Worm (Caenorhabditis elegans): ENCODE measurements around the gene F28H7.8.

The F28H7.8 gene

ce11 chrV:10729456-10729904 is 29.3 kb upstream of the F28H7.8 start (continued):
- TF ChIP-seq ctbp-1 (GFP tag; IDR thresholded peaks at IDR 0.05), result no peak
- TF ChIP-seq Y48G9A.11 (GFP tag; IDR thresholded peaks at IDR 0.05), result no peak
- no peak for TF ChIP-seq Y5F2A.4 (GFP tag; optimal IDR thresholded peaks at IDR 0.05)
- TF ChIP-seq set-16 (GFP tag; IDR thresholded peaks at IDR 0.05), result no peak
- TF ChIP-seq daf-19 (GFP tag; conservative IDR thresholded peaks at IDR 0.05), result no peak
- TF ChIP-seq zag-1 (tag; optimal IDR thresholded peaks at IDR 0.05), result no peak
- TF ChIP-seq nhr-41 (GFP tag; IDR thresholded peaks at IDR 0.05), result no peak
- TF ChIP-seq ceh-20 (GFP tag; IDR thresholded peaks at IDR 0.05), result peak; percentile 30; the same call in 1 of the 2 replicates
- no peak for TF ChIP-seq nhr-25 (tag; optimal IDR thresholded peaks at IDR 0.05; ENCODE audit: borderline replicate concordance, insufficient read depth)
- TF ChIP-seq ztf-11 (tag; optimal IDR thresholded peaks at IDR 0.05), result no peak
- TF ChIP-seq spr-1 (tag; optimal IDR thresholded peaks at IDR 0.05), result no peak
- TF ChIP-seq zfp-2 (tag; optimal IDR thresholded peaks at IDR 0.05), result no peak
- no peak for TF ChIP-seq lim-7 (GFP tag; IDR thresholded peaks at IDR 0.05)
- no peak for TF ChIP-seq aha-1 (tag)
- TF ChIP-seq mes-2 (tag; optimal IDR thresholded peaks at IDR 0.05; ENCODE audit: poor library complexity, severe bottlenecking), result peak; percentile 29
- TF ChIP-seq snpc-1.2 (GFP tag; IDR thresholded peaks at IDR 0.05), result no peak
- no peak for TF ChIP-seq nhr-237 (tag; optimal IDR thresholded peaks at IDR 0.05)
- peak; percentile 76 for TF ChIP-seq hlh-30 (tag; optimal IDR thresholded peaks at IDR 0.05; ENCODE audit: insufficient read depth)
- TF ChIP-seq F26F4.8 (GFP tag; conservative IDR thresholded peaks at IDR 0.05), result no peak
- no peak for TF ChIP-seq zfp-3 (GFP tag; conservative IDR thresholded peaks at IDR 0.05)
- TF ChIP-seq lin-15B (tag; optimal IDR thresholded peaks at IDR 0.05), result no peak
- no peak for TF ChIP-seq mxl-2 (GFP tag; conservative IDR thresholded peaks at IDR 0.05)
- TF ChIP-seq lsy-2 (tag; optimal IDR thresholded peaks at IDR 0.05), result peak in 1 of 2 experiments; percentile 47
- 0 out of 2 replicates have a peak, but pooled peaks have one; percentile 31 for TF ChIP-seq saeg-2 (GFP tag; IDR thresholded peaks at IDR 0.05)
- no peak for TF ChIP-seq T26A8.4 (GFP tag; IDR thresholded peaks at IDR 0.05)
- TF ChIP-seq fkh-10 (GFP tag; optimal IDR thresholded peaks at IDR 0.05), result no peak
- TF ChIP-seq F44E2.7 (GFP tag; IDR thresholded peaks at IDR 0.05), result no peak
- no peak for TF ChIP-seq F37D6.2 (tag; optimal IDR thresholded peaks at IDR 0.05)
- TF ChIP-seq ZK337.2 (GFP tag; IDR thresholded peaks at IDR 0.05), result no peak
- peak; percentile 43 for TF ChIP-seq dve-1 (tag; optimal IDR thresholded peaks at IDR 0.05; ENCODE audit: insufficient read depth)
- no peak for TF ChIP-seq nhr-76 (tag; optimal IDR thresholded peaks at IDR 0.05)
- TF ChIP-seq lin-1 (GFP tag; IDR thresholded peaks at IDR 0.05), result 0 out of 2 replicates have a peak, but pooled peaks have one; percentile 40
- TF ChIP-seq unc-62 (GFP tag; optimal IDR thresholded peaks at IDR 0.05 in 1 of 2), result peak in 1 of 2 experiments; percentile 86
- no peak for TF ChIP-seq unc-62 (tag; optimal IDR thresholded peaks at IDR 0.05)
- TF ChIP-seq egl-27 (tag; optimal IDR thresholded peaks at IDR 0.05), result no peak
- peak; percentile 27 for TF ChIP-seq lin-13 (GFP tag; optimal IDR thresholded peaks at IDR 0.05)
- no peak for TF ChIP-seq nhr-111 (GFP tag; optimal IDR thresholded peaks at IDR 0.05)
- peak; percentile 87 for TF ChIP-seq dmd-6 (GFP tag; IDR thresholded peaks at IDR 0.05)
- TF ChIP-seq attf-4 (tag; optimal IDR thresholded peaks at IDR 0.05), result no peak
- TF ChIP-seq F49E8.2 (tag; optimal IDR thresholded peaks at IDR 0.05; ENCODE audit: borderline replicate concordance), result no peak
- TF ChIP-seq Y75B8A.6 (GFP tag; IDR thresholded peaks at IDR 0.05), result no peak
- no peak for TF ChIP-seq lin-39 (tag; optimal IDR thresholded peaks at IDR 0.05)
- TF ChIP-seq hif-1 (tag; optimal IDR thresholded peaks at IDR 0.05), result peak in 1 of 2 experiments; percentile 10
- no peak for TF ChIP-seq nhr-11 (tag; optimal IDR thresholded peaks at IDR 0.05)
- TF ChIP-seq aly-2 (tag; optimal IDR thresholded peaks at IDR 0.05), result no peak
- TF ChIP-seq ztf-7 (tag; optimal IDR thresholded peaks at IDR 0.05), result no peak
- no peak for TF ChIP-seq daf-12 (tag; optimal IDR thresholded peaks at IDR 0.05)
- TF ChIP-seq snpc-4 (tag; optimal IDR thresholded peaks at IDR 0.05), result no peak
- no peak for TF ChIP-seq mdt-29 (GFP tag; IDR thresholded peaks at IDR 0.05)
- no peak for TF ChIP-seq zip-11 (GFP tag; IDR thresholded peaks at IDR 0.05)
- peak; percentile 39 for TF ChIP-seq nhr-102 (tag; optimal IDR thresholded peaks at IDR 0.05)
- no peak for TF ChIP-seq ceh-82 (tag; optimal IDR thresholded peaks at IDR 0.05)
